Worm (Caenorhabditis elegans) whole organism, L1 larva: ENCODE measurements around the gene gln-2.

Source experiments
- blmp-1 ChIP-seq: fragments of 150-350 bp; optimal IDR thresholded peaks from 2 replicates; lab custom pipeline; 2014; ENCODE audit warnings: missing biosample characterization, missing genetic modification characterization
- ceh-82 ChIP-seq, 3 experiments: fragments of 150-350 bp in 1 of 3; sonication (generic microtip) in 2 of 3; optimal IDR thresholded peaks; 2 replicates each; lab custom pipeline; 2014 to 2017; ENCODE audit warnings: missing biosample characterization in 3 of 3, missing genetic modification characterization in 3 of 3
- efl-1 ChIP-seq, 4 experiments: fragments of 150-350 bp; optimal IDR thresholded peaks in 3 of 4; peaks in 1 of 4; 1 replicate in 1 of 4; 2 replicates in 3 of 4; lab custom pipeline; 2014; ENCODE audit warnings: missing biosample characterization in 2 of 4, missing genetic modification characterization in 2 of 4, missing genetic modification reagents in 2 of 4
- elt-2 ChIP-seq: sonication (generic microtip); optimal IDR thresholded peaks from 2 replicates; lab custom pipeline; 2016; ENCODE audit warnings: missing genetic modification characterization, mild to moderate bottlenecking, inconsistent platforms, missing compliant biosample characterization, missing genetic modification reagents
- elt-3 ChIP-seq, 6 experiments: fragments of 150-350 bp in 1 of 6; sonication (generic microtip); optimal IDR thresholded peaks; 2 replicates each; lab custom pipeline; 2017 to 2018; ENCODE audit warnings: missing biosample characterization in 6 of 6, missing genetic modification characterization in 6 of 6, inconsistent platforms in 1 of 6
- fkh-4 ChIP-seq: sonication (generic microtip); optimal IDR thresholded peaks from 2 replicates; lab custom pipeline; 2016; ENCODE audit warnings: missing compliant biosample characterization, missing genetic modification characterization, borderline replicate concordance
- fos-1 ChIP-seq: fragments of 150-350 bp; optimal IDR thresholded peaks from 2 replicates; lab custom pipeline; 2014; ENCODE audit warnings: missing biosample characterization, missing genetic modification characterization
- jun-1 ChIP-seq: fragments of 150-350 bp; optimal IDR thresholded peaks from 2 replicates; lab custom pipeline; 2014; ENCODE audit warnings: missing biosample characterization, missing genetic modification reagents, missing genetic modification characterization
- lin-13 ChIP-seq: fragments of 150-350 bp; optimal IDR thresholded peaks from 2 replicates; lab custom pipeline; 2014; ENCODE audit warnings: missing biosample characterization, missing genetic modification reagents, missing genetic modification characterization
- lin-14 ChIP-seq: fragments of 200-800 bp; sonication (Bioruptor generic); optimal IDR thresholded peaks from 2 replicates; lab custom pipeline; 2018; ENCODE audit warnings: mild to moderate bottlenecking, missing genetic modification characterization, moderate library complexity, missing compliant biosample characterization
- lin-15B ChIP-seq: fragments of 150-350 bp; sonication (generic microtip); optimal IDR thresholded peaks from 3 replicates; lab custom pipeline; 2014; ENCODE audit warnings: missing biosample characterization, missing genetic modification characterization
- lin-35 ChIP-seq, 2 experiments: fragments of 150-350 bp; optimal IDR thresholded peaks; 2 replicates each; lab custom pipeline; 2014; ENCODE audit warnings: missing biosample characterization in 2 of 2, missing genetic modification characterization in 2 of 2, missing genetic modification reagents in 2 of 2
- lir-3 ChIP-seq: sonication (generic microtip); optimal IDR thresholded peaks from 2 replicates; lab custom pipeline; 2016; ENCODE audit warnings: mild to moderate bottlenecking, missing genetic modification characterization, moderate library complexity, missing compliant biosample characterization; ENCODE audit not compliant: poor library complexity
- mab-9 ChIP-seq: fragments of 200-800 bp; sonication (Bioruptor generic); IDR thresholded peaks from 2 replicates; pipeline ENCODE4 v1.3.6; 2022; ENCODE audit warnings: missing genetic modification reagents, missing genetic modification characterization, missing compliant biosample characterization
- mdl-1 ChIP-seq, 2 experiments: fragments of 150-350 bp; optimal IDR thresholded peaks; 2 replicates each; lab custom pipeline; 2014 to 2017; ENCODE audit warnings: missing biosample characterization in 2 of 2, missing genetic modification characterization in 2 of 2, inconsistent platforms in 1 of 2
- mef-2 ChIP-seq: fragments of 150-350 bp; optimal IDR thresholded peaks from 2 replicates; lab custom pipeline; 2014; ENCODE audit warnings: missing biosample characterization, missing genetic modification characterization
- mep-1 ChIP-seq: fragments of 150-350 bp; optimal IDR thresholded peaks from 2 replicates; lab custom pipeline; 2014; ENCODE audit warnings: missing biosample characterization, missing genetic modification characterization
- nhr-20 ChIP-seq: sonication (generic microtip); optimal IDR thresholded peaks from 2 replicates; lab custom pipeline; 2016; ENCODE audit warnings: mild to moderate bottlenecking, missing genetic modification characterization, missing compliant biosample characterization
- nhr-71 ChIP-seq: sonication (generic microtip); optimal IDR thresholded peaks from 2 replicates; lab custom pipeline; 2016; ENCODE audit warnings: mild to moderate bottlenecking, missing genetic modification characterization, moderate library complexity, missing compliant biosample characterization
- nhr-85 ChIP-seq: sonication (generic microtip); peaks from one replicate; lab custom pipeline; 2016; ENCODE audit warnings: missing genetic modification characterization, inconsistent platforms, missing compliant biosample characterization
- nhr-90 ChIP-seq: sonication (generic microtip); optimal IDR thresholded peaks from 2 replicates; lab custom pipeline; 2016; ENCODE audit warnings: mild to moderate bottlenecking, missing genetic modification characterization, missing compliant biosample characterization; ENCODE audit not compliant: poor library complexity
- pag-3 ChIP-seq: sonication (generic microtip); optimal IDR thresholded peaks from 2 replicates; lab custom pipeline; 2017; ENCODE audit warnings: missing genetic modification characterization, mild to moderate bottlenecking, missing compliant biosample characterization, antibody characterized with exemption, borderline replicate concordance; ENCODE audit not compliant: insufficient read depth
- pqm-1 ChIP-seq: sonication (generic microtip); optimal IDR thresholded peaks from 3 replicates; lab custom pipeline; 2017; ENCODE audit warnings: missing biosample characterization, missing genetic modification characterization
- rnt-1 ChIP-seq: sonication (generic microtip); optimal IDR thresholded peaks from 2 replicates; lab custom pipeline; 2016; ENCODE audit warnings: mild to moderate bottlenecking, missing genetic modification characterization, moderate library complexity, missing compliant biosample characterization
- snu-23 ChIP-seq: sonication (generic microtip); optimal IDR thresholded peaks from 2 replicates; lab custom pipeline; 2016; ENCODE audit warnings: missing genetic modification characterization, missing compliant biosample characterization
- sptf-1 ChIP-seq: fragments of 150-350 bp; optimal IDR thresholded peaks from 2 replicates; lab custom pipeline; 2014; ENCODE audit warnings: missing biosample characterization, missing genetic modification characterization
- unc-130 ChIP-seq: fragments of 150-350 bp; optimal IDR thresholded peaks from 2 replicates; lab custom pipeline; 2017; ENCODE audit warnings: missing biosample characterization, missing genetic modification characterization, inconsistent platforms
- unc-98 ChIP-seq: fragments of 200-800 bp; sonication (Bioruptor generic); IDR thresholded peaks from 2 replicates; pipeline ENCODE4 v1.3.6; 2022; ENCODE audit warnings: missing genetic modification characterization, missing compliant biosample characterization
- xbp-1 ChIP-seq: sonication (generic microtip); optimal IDR thresholded peaks from 2 replicates; lab custom pipeline; 2016; ENCODE audit warnings: missing genetic modification characterization, missing compliant biosample characterization

gln-2 gene

DNA sequence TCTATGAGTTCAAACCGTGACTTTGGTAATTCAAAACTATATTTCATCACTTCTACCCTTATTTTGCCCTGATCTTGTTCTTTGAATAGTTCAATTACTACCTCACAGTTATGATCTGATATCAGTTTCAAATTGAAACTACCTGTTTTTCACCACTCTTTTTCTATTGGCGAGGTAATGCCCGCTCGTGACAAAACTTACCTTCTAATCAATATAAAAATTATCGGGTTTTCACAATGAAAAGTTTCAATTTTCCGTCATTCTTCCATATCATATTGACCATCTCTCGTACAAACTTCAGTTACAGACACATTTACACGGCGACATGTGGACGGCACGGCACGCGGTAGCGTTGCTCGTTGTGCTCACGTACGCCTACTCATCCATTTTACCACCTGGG lies 12.5 kb downstream of the gln-2 start, which contains the start of gene dec-7:
Gene dec-7, plus strand, starts transcription at position 308 of the 400 bp plus-strand sequence.
- TF ChIP-seq elt-3 (tag; optimal IDR thresholded peaks at IDR 0.05; lab: Kevin White, UChicago) (no peak), unc-98 (GFP tag; lab: Robert Waterston, UW) (no peak), rnt-1 (tag; lab: Kevin White, UChicago) (no peak), nhr-20 (tag; lab: Kevin White, UChicago) (no peak), mef-2 (no peak)

DNA sequence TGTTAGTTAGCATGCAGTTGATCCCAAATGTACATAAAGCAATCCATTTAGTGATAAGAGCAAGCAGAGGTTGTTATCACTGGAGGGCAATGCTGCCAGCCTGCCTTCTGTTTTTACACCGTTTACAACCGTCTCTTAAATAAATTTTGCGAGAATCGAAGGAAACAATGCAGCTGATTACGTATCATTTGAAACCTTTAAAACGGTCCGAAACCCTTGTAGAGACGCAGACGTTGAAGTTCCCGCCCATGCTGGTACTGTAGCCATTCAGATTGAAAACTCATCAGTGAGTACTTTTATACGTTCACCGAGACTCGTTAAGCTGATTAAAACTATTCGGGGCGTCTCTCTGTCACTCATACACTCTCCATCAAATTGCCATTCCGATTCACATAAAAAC lies 14.2 kb downstream of the gln-2 start:
- TF ChIP-seq pqm-1 (tag; lab: Kevin White, UChicago) (peak; percentile 8), lin-15B (tag; lab: Kevin White, UChicago) (no peak), elt-2 (tag; lab: Kevin White, UChicago) (peak; percentile 93), lin-35 (GFP tag; optimal IDR thresholded peaks at IDR 0.05; lab: Kevin White, UChicago) (peak in 1 of 2 experiments; percentile 32), fkh-4 (no peak), jun-1 (tag; lab: Kevin White, UChicago) (peak; percentile 10), efl-1 (optimal IDR thresholded peaks at IDR 0.05; lab: Kevin White, UChicago) (no peak), efl-1 (GFP tag; optimal IDR thresholded peaks at IDR 0.05 in 1 of 2; lab: Kevin White, UChicago) (peak in 1 of 2 experiments; percentile 91), lir-3 (tag; lab: Kevin White, UChicago) (no peak), pag-3 (tag; lab: Kevin White, UChicago) (no peak)

- TF ChIP-seq mab-9 (GFP tag; lab: Robert Waterston, UW) (no peak), nhr-85 (tag; lab: Kevin White, UChicago) (peak; percentile 57)
Observed at ce11 chrIII:9929525-9929924, 15.1 kb downstream of the gln-2 start.

DNA sequence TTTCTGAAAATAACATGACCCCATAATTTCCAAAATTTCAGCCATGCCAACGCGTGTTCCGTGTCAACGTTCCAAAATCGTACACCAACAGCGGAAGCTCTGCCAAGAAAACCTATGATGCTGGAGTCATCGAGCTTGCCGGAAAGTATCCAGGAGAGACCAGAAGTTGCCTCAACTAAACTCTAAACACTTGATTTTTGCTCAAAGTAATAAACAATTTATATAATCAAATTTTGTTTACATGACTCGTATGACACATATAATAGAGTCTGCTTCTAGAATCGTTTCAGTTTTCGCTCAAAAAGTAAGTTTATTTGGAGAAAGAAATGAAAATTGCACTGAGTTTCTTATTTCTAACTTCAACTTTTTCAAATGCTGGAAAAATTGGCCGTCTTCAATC lies 15.8 kb downstream of the gln-2 start, which contains the start of gene ttr-1:
Gene ttr-1, plus strand, starts transcription at position 301 of the 400 bp plus-strand sequence.
- TF ChIP-seq ceh-82 (tag; optimal IDR thresholded peaks at IDR 0.05; lab: Kevin White, UChicago): no peak
- TF ChIP-seq, all 84 proteins: peak for 0

- TF ChIP-seq lin-14 (GFP tag; lab: Kevin White, UChicago) (peak; percentile 67), elt-3 (tag; optimal IDR thresholded peaks at IDR 0.05; lab: Kevin White, UChicago) (peak in 2 of 6 experiments; percentile 46 to 56), blmp-1 (tag; lab: Kevin White, UChicago) (peak; percentile 48), nhr-85 (tag; lab: Kevin White, UChicago) (peak; percentile 77), mep-1 (peak; percentile 10), sptf-1 (no peak), snu-23 (GFP tag; lab: Kevin White, UChicago) (peak; percentile 35), efl-1 (optimal IDR thresholded peaks at IDR 0.05; lab: Kevin White, UChicago) (no peak), efl-1 (GFP tag; optimal IDR thresholded peaks at IDR 0.05 in 1 of 2; lab: Kevin White, UChicago) (peak in 1 of 2 experiments; percentile 73), nhr-90 (tag; lab: Kevin White, UChicago) (no peak), nhr-71 (tag; lab: Kevin White, UChicago) (peak; percentile 21)
Observed at ce11 chrIII:9927378-9927777, 17.2 kb downstream of the gln-2 start, which contains the start of gene ttr-2. ttr-2 (plus strand) TSS chrIII:9927769.

DNA sequence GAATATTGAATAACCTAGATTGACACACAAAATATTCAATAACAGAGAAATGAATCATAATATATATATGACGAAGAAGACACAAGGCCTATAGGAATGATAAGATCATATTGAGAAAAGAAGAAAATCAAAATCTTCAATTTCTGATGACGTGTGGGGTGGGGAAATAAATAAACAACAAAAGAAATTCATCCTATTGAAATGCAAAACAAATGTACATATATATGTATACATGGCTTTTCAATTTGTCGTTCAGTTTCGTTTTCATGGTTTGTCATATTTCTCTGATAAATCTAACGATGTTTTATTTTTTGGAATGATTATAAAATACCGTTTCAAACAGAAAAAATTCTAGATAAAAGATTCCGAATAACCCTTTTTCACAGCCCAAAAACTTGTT lies 18.0 kb downstream of the gln-2 start, which contains the start of gene ttr-3:
Gene ttr-3, minus strand, starts transcription at position 101 of the 400 bp plus-strand sequence.
- TF ChIP-seq unc-130 (tag; lab: Kevin White, UChicago) (no peak), lin-13 (GFP tag; lab: Kevin White, UChicago) (no peak), unc-98 (GFP tag; lab: Robert Waterston, UW) (no peak), nhr-71 (tag; lab: Kevin White, UChicago) (no peak), xbp-1 (tag; lab: Kevin White, UChicago) (no peak), mdl-1 (tag; optimal IDR thresholded peaks at IDR 0.05; lab: Kevin White, UChicago) (no peak), fos-1 (no peak), lin-35 (GFP tag; optimal IDR thresholded peaks at IDR 0.05; lab: Kevin White, UChicago) (no peak), jun-1 (tag; lab: Kevin White, UChicago) (no peak), snu-23 (GFP tag; lab: Kevin White, UChicago) (no peak)
